Worm (Caenorhabditis elegans) whole organism, young adult: ENCODE results near the gene dop-6.
"Not testable (repeated sequence)": the region's sequence is repeated elsewhere in the genome, so short reads cannot be mapped to it uniquely, and the experiment has no call there.

Experiments used
- C06A6.2 ChIP-seq: fragments of 200-800 bp; sonication (Bioruptor generic); conservative IDR thresholded peaks from 2 replicates; pipeline ENCODE4 v1.3.6; 2022; ENCODE audit warnings: missing genetic modification characterization, missing compliant biosample characterization
- D2030.7 ChIP-seq: fragments of 200-800 bp; sonication (Bioruptor generic); IDR thresholded peaks from 2 replicates; pipeline ENCODE4 v1.3.6; 2022; ENCODE audit warnings: missing genetic modification reagents, missing genetic modification characterization, missing compliant biosample characterization
- cebp-2 ChIP-seq: fragments of 200-800 bp; sonication (Bioruptor generic); IDR thresholded peaks from 2 replicates; pipeline ENCODE4 v1.3.6; 2022; ENCODE audit warnings: missing genetic modification characterization, missing compliant biosample characterization
- die-1 ChIP-seq: sonication (generic microtip); optimal IDR thresholded peaks from 2 replicates; lab custom pipeline; 2016; ENCODE audit warnings: missing genotype, mild to moderate bottlenecking, missing genetic modification characterization, missing compliant biosample characterization
- dpff-1 ChIP-seq: sonication (generic microtip); optimal IDR thresholded peaks from 2 replicates; lab custom pipeline; 2017; ENCODE audit warnings: mild to moderate bottlenecking, missing genetic modification characterization, missing compliant biosample characterization
- hlh-26 ChIP-seq: fragments of 200-800 bp; sonication (Bioruptor generic); conservative IDR thresholded peaks from 2 replicates; pipeline ENCODE4 v1.3.6; 2022; ENCODE audit warnings: missing genetic modification reagents, missing genetic modification characterization, missing compliant biosample characterization
- lin-35 ChIP-seq, 3 experiments: fragments of 150-350 bp in 2 of 3; sonication (generic microtip) in 1 of 3; optimal IDR thresholded peaks; 2 replicates each; lab custom pipeline; 2014 to 2018; ENCODE audit warnings: missing biosample characterization in 3 of 3, missing genetic modification characterization in 3 of 3, missing genetic modification reagents in 3 of 3
- lir-1 ChIP-seq: fragments of 200-800 bp; sonication (Bioruptor generic); conservative IDR thresholded peaks from 2 replicates; pipeline ENCODE4 v1.3.6; 2022; ENCODE audit warnings: missing genetic modification reagents, missing genetic modification characterization, missing compliant biosample characterization
- pha-4 ChIP-seq: fragments of 150-350 bp; sonication (generic microtip); optimal IDR thresholded peaks from 2 replicates; lab custom pipeline; 2014; ENCODE audit warnings: missing biosample characterization, missing genetic modification reagents, missing genetic modification characterization
- ztf-22 ChIP-seq: fragments of 200-800 bp; sonication (Bioruptor generic); optimal IDR thresholded peaks from 2 replicates; lab custom pipeline; 2018; ENCODE audit warnings: mild to moderate bottlenecking, missing genetic modification characterization, moderate library complexity, missing compliant biosample characterization

ce11 chrX:4332305-4332704 is 11.6 kb downstream of the dop-6 start, which contains the start of gene C24A8.6:
- TF ChIP-seq cebp-2; die-1 (tag; lab: Kevin White, UChicago); hlh-26 (GFP tag; lab: Robert Waterston, UW); ztf-22; C06A6.2 (GFP tag; lab: Robert Waterston, UW); lin-35 (GFP tag; optimal IDR thresholded peaks at IDR 0.05; lab: Kevin White, UChicago); dpff-1 (tag; lab: Kevin White, UChicago); lir-1 (GFP tag; lab: Robert Waterston, UW); D2030.7 (GFP tag; lab: Robert Waterston, UW); pha-4 (tag; lab: Kevin White, UChicago): not testable (repeated sequence)
